Worm (Caenorhabditis elegans): ENCODE data around the gene txdc-17.

DNA sequence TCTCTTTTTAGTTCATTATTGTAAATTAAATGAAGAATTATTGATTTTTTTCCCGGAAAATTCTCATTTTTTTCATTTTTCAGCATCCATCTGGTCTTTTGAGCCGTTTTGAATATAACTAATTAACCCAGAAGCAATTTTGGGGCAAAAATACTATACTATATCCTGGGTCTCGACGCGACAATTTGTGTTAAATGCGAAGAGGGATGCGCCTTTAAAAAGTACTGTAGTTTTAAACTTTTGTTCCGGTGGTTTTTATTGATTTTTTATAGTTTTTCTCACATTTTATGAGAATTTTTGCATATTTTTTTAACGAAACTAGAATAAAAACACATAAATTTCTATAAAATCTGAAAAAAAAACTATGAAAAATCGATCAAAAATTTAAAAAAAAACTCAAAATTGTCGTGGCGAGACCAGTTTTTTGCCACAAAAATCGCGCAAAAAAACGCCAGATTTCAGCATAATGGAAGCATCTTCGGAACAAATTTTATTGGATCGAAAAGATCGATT is 46.4 kb upstream of the txdc-17 start, which contains the start of gene tbcc-1:
- no peak for TF ChIP-seq cog-1 (tag; optimal IDR thresholded peaks at IDR 0.05)
- no peak for TF ChIP-seq ztf-29 (GFP tag; IDR thresholded peaks at IDR 0.05)
- TF ChIP-seq med-1 (GFP tag; optimal IDR thresholded peaks at IDR 0.05; ENCODE audit: insufficient read depth), result no peak
- no peak for TF ChIP-seq klf-2 (GFP tag; conservative IDR thresholded peaks at IDR 0.05)
- no peak for TF ChIP-seq ref-1 (GFP tag; conservative IDR thresholded peaks at IDR 0.05)
- TF ChIP-seq ztf-23 (GFP tag; IDR thresholded peaks at IDR 0.05), result no peak
- TF ChIP-seq tab-1 (GFP tag; IDR thresholded peaks at IDR 0.05), result no peak
- no peak for TF ChIP-seq flt-1 (GFP tag; IDR thresholded peaks at IDR 0.05)
- 0 out of 2 replicates have a peak, but pooled peaks have one; percentile 8 for TF ChIP-seq T22C8.4 (GFP tag; IDR thresholded peaks at IDR 0.05)
